Fruit fly (Drosophila melanogaster): ENCODE results near the gene Nemp.

The Nemp gene

dm6 chrX:16695658-16696181 is 40.9 kb upstream of the Nemp start, which contains the start of gene CG4678:
TSS of gene CG4678 (plus strand) at chrX:16696131.
- TF ChIP-seq ssp (GFP tag; IDR thresholded peaks at IDR 0.05) (peak; percentile 31; the same call in 1 of the 2 replicates), Hr3 (GFP tag; optimal IDR thresholded peaks at IDR 0.05) (no peak), ind (GFP tag; optimal IDR thresholded peaks at IDR 0.05) (no peak), org-1 (GFP tag; optimal IDR thresholded peaks at IDR 0.05) (no peak), CG42726 (GFP tag; IDR thresholded peaks at IDR 0.05; ENCODE audit: partially characterized antibody) (peak; percentile 51; the same call in 1 of the 2 replicates), Poxn (GFP tag; IDR thresholded peaks at IDR 0.05) (no peak), CG2120 (GFP tag; optimal IDR thresholded peaks at IDR 0.05) (no peak), CG12659 (GFP tag; optimal IDR thresholded peaks at IDR 0.05) (peak; percentile 36), CG34376 (GFP tag; optimal IDR thresholded peaks at IDR 0.05) (no peak), CG2199 (GFP tag; IDR thresholded peaks at IDR 0.05) (peak; percentile 79; the same call in 2 of the 3 replicates), Nf-YA (GFP tag; IDR thresholded peaks at IDR 0.05) (no peak), Antp (GFP tag; optimal IDR thresholded peaks at IDR 0.05) (no peak), ERR (GFP tag; optimal IDR thresholded peaks at IDR 0.05) (no peak), CG15601 (tag; optimal IDR thresholded peaks at IDR 0.05) (no peak), phol (tag; optimal IDR thresholded peaks at IDR 0.05) (peak; percentile 19), prd (optimal IDR thresholded peaks at IDR 0.05) (no peak), prd (GFP tag; IDR thresholded peaks at IDR 0.05) (no peak), mam (GFP tag; optimal IDR thresholded peaks at IDR 0.05) (peak; percentile 1), dm (GFP tag; optimal IDR thresholded peaks at IDR 0.05) (no peak), CG7357 (GFP tag; IDR thresholded peaks at IDR 0.05) (no peak), Dp (GFP tag; optimal IDR thresholded peaks at IDR 0.05) (peak; percentile 83), B-H1 (GFP tag; IDR thresholded peaks at IDR 0.05) (no peak), gfzf (GFP tag; optimal IDR thresholded peaks at IDR 0.05) (peak; percentile 72), Ets97D (GFP tag; optimal IDR thresholded peaks at IDR 0.05) (peak; percentile 52), sna (GFP tag; IDR thresholded peaks at IDR 0.05; ENCODE audit: partially characterized antibody) (no peak), Hr78 (GFP tag; optimal IDR thresholded peaks at IDR 0.05) (no peak), gt (GFP tag; IDR thresholded peaks at IDR 0.05) (no peak), CG17359 (tag; optimal IDR thresholded peaks at IDR 0.05) (peak; percentile 8), BEAF-32 (GFP tag; optimal IDR thresholded peaks at IDR 0.05) (peak; percentile 28), ken (GFP tag; IDR thresholded peaks at IDR 0.05) (no peak), CG2875 (GFP tag; optimal IDR thresholded peaks at IDR 0.05) (no peak), crp (GFP tag; optimal IDR thresholded peaks at IDR 0.05) (no peak), wek (GFP tag; optimal IDR thresholded peaks at IDR 0.05) (no peak), CG4707 (GFP tag; optimal IDR thresholded peaks at IDR 0.05) (no peak), CG14710 (tag; optimal IDR thresholded peaks at IDR 0.05) (peak; percentile 23), CG10543 (GFP tag; optimal IDR thresholded peaks at IDR 0.05) (no peak), CG1602 (GFP tag; optimal IDR thresholded peaks at IDR 0.05) (no peak), chif (GFP tag; optimal IDR thresholded peaks at IDR 0.05) (no peak), CG9797 (GFP tag; optimal IDR thresholded peaks at IDR 0.05) (peak; percentile 22), Hr51 (GFP tag; optimal IDR thresholded peaks at IDR 0.05) (peak in 1 of 2 experiments; percentile 12), sens-2 (GFP tag; IDR thresholded peaks at IDR 0.05) (no peak), CG1603 (tag; optimal IDR thresholded peaks at IDR 0.05) (peak; percentile 49), CG9609 (GFP tag; optimal IDR thresholded peaks at IDR 0.05) (peak; percentile 6), Hand (GFP tag; optimal IDR thresholded peaks at IDR 0.05) (no peak), Abd-B (GFP tag; optimal IDR thresholded peaks at IDR 0.05) (peak; percentile 44), pan (optimal IDR thresholded peaks at IDR 0.05) (no peak), pan (GFP tag; optimal IDR thresholded peaks at IDR 0.05 in 1 of 2, IDR thresholded peaks at IDR 0.05 in 1 of 2) (no peak), Med (GFP tag) (peak; percentile 81), HmgD (GFP tag; optimal IDR thresholded peaks at IDR 0.05) (peak; percentile 43), CG10209 (GFP tag; optimal IDR thresholded peaks at IDR 0.05) (no peak)

Measured in whole organism, embryonic.